Fruit fly (Drosophila melanogaster) whole organism, embryonic: Measurements from ENCODE around the gene drl.

Experiments
- CG10209 ChIP-seq: fragments of 200-800 bp; sonication (Bioruptor generic); optimal IDR thresholded peaks from 3 replicates; lab custom pipeline; 2017; ENCODE audit warnings: missing biosample characterization, mild to moderate bottlenecking, missing genetic modification characterization, missing genetic modification reagents
- CG10979 ChIP-seq: fragments of 200-800 bp; sonication (Bioruptor generic); optimal IDR thresholded peaks from 2 replicates; lab custom pipeline; 2018; ENCODE audit warnings: missing biosample characterization, mild to moderate bottlenecking, missing genetic modification characterization, moderate library complexity
- CG13287 ChIP-seq: fragments of 200-800 bp; sonication (Bioruptor generic); IDR thresholded peaks from 2 replicates; pipeline ENCODE4 v1.3.6; 2022; ENCODE audit warnings: missing biosample characterization, missing genetic modification characterization; ENCODE audit not compliant: partially characterized antibody
- CG13424 ChIP-seq: fragments of 200-800 bp; sonication (Bioruptor generic); optimal IDR thresholded peaks from 2 replicates; lab custom pipeline; 2019; ENCODE audit warnings: missing biosample characterization, mild to moderate bottlenecking, missing genetic modification characterization, moderate library complexity
- CG13775 ChIP-seq: fragments of 200-800 bp; sonication (Bioruptor generic); optimal IDR thresholded peaks from 3 replicates; lab custom pipeline; 2017; ENCODE audit warnings: missing biosample characterization, mild to moderate bottlenecking, missing genetic modification characterization
- CG14441 ChIP-seq: fragments of 200-800 bp; sonication (Bioruptor generic); IDR thresholded peaks from 2 replicates; pipeline ENCODE4 v1.3.6; 2022; ENCODE audit warnings: missing biosample characterization, missing genetic modification characterization
- CG1603 ChIP-seq: fragments of 200-800 bp; sonication (Bioruptor generic); optimal IDR thresholded peaks from 2 replicates; lab custom pipeline; 2019; ENCODE audit warnings: missing biosample characterization, mild to moderate bottlenecking, missing genetic modification characterization, moderate library complexity
- CG18262 ChIP-seq: fragments of 200-800 bp; optimal IDR thresholded peaks from 3 replicates; lab custom pipeline; 2019; ENCODE audit warnings: missing biosample characterization, mild to moderate bottlenecking, missing genetic modification characterization, moderate library complexity
- CG2120 ChIP-seq: fragments of 200-800 bp; sonication (Bioruptor generic); optimal IDR thresholded peaks from 3 replicates; lab custom pipeline; 2016; ENCODE audit warnings: missing biosample characterization, missing genetic modification characterization
- CG31224 ChIP-seq: fragments of 200-800 bp; sonication (Bioruptor generic); IDR thresholded peaks from 2 replicates; pipeline ENCODE4 v1.3.6; 2022; ENCODE audit warnings: missing biosample characterization, missing genetic modification characterization
- CG3163 ChIP-seq: fragments of 200-800 bp; sonication (Bioruptor generic); optimal IDR thresholded peaks from 3 replicates; lab custom pipeline; 2016; ENCODE audit warnings: missing biosample characterization, missing genetic modification characterization
- CG32772 ChIP-seq: fragments of 200-800 bp; sonication (Bioruptor generic); IDR thresholded peaks from 2 replicates; pipeline ENCODE4 v1.3.6; 2022; ENCODE audit warnings: missing biosample characterization, missing genetic modification characterization
- CG34224 ChIP-seq: fragments of 200-800 bp; sonication (Bioruptor generic); IDR thresholded peaks from 3 replicates; pipeline ENCODE4 v1.3.6; 2022; ENCODE audit warnings: missing biosample characterization, missing genetic modification characterization; ENCODE audit not compliant: partially characterized antibody
- CG4360 ChIP-seq: fragments of 200-800 bp; sonication (Bioruptor generic); IDR thresholded peaks from 2 replicates; pipeline ENCODE4 v1.3.6; 2022; ENCODE audit warnings: missing biosample characterization, missing genetic modification characterization
- CG4820 ChIP-seq: fragments of 200-800 bp; sonication (Bioruptor generic); optimal IDR thresholded peaks from 3 replicates; lab custom pipeline; 2016; ENCODE audit warnings: missing biosample characterization, missing genetic modification characterization
- CG5180 ChIP-seq: fragments of 200-800 bp; sonication (Bioruptor generic); optimal IDR thresholded peaks from 3 replicates; lab custom pipeline; 2017; ENCODE audit warnings: missing biosample characterization, missing genetic modification characterization, mild to moderate bottlenecking, moderate library complexity, missing genetic modification reagents
- CG6791 ChIP-seq: fragments of 200-800 bp; sonication (Bioruptor generic); IDR thresholded peaks from 3 replicates; pipeline ENCODE4 v1.3.6; 2022; ENCODE audit warnings: missing biosample characterization, missing genetic modification characterization; ENCODE audit not compliant: partially characterized antibody
- CG7839 ChIP-seq: fragments of 200-800 bp; sonication (Bioruptor generic); optimal IDR thresholded peaks from 3 replicates; lab custom pipeline; 2018; ENCODE audit warnings: missing biosample characterization, mild to moderate bottlenecking, missing genetic modification characterization, moderate library complexity
- CG7928 ChIP-seq: fragments of 200-800 bp; sonication (Bioruptor generic); optimal IDR thresholded peaks from 2 replicates; lab custom pipeline; 2017; ENCODE audit warnings: missing biosample characterization, mild to moderate bottlenecking, missing genetic modification characterization
- CG8359 ChIP-seq: fragments of 200-800 bp; sonication (Bioruptor generic); optimal IDR thresholded peaks from 2 replicates; lab custom pipeline; 2017; ENCODE audit warnings: missing biosample characterization, mild to moderate bottlenecking, missing genetic modification characterization, borderline replicate concordance
- CG8924 ChIP-seq: fragments of 200-800 bp; optimal IDR thresholded peaks from 3 replicates; lab custom pipeline; 2019; ENCODE audit warnings: missing biosample characterization, mild to moderate bottlenecking, missing genetic modification characterization, moderate library complexity
- Dip3 ChIP-seq: fragments of 200-800 bp; sonication (Bioruptor generic); optimal IDR thresholded peaks from 3 replicates; lab custom pipeline; 2016; ENCODE audit warnings: missing biosample characterization, missing genetic modification characterization
- Eip74EF ChIP-seq, 2 experiments: fragments of 200-800 bp in 1 of 2; fragments of >200 bp in 1 of 2; sonication (Bioruptor generic) in 1 of 2; optimal IDR thresholded peaks; 2 replicates each; lab custom pipeline; 2017 to 2019; ENCODE audit warnings: missing biosample characterization in 2 of 2, missing genetic modification characterization in 2 of 2, mild to moderate bottlenecking in 1 of 2, moderate library complexity in 1 of 2
- Fer3 ChIP-seq: fragments of 200-800 bp; sonication (Bioruptor generic); optimal IDR thresholded peaks from 2 replicates; lab custom pipeline; 2018; ENCODE audit warnings: missing biosample characterization, mild to moderate bottlenecking, missing genetic modification characterization, moderate library complexity
- Hand ChIP-seq: fragments of 200-800 bp; sonication (Bioruptor generic); optimal IDR thresholded peaks from 2 replicates; lab custom pipeline; 2017; ENCODE audit warnings: mild to moderate bottlenecking, missing biosample characterization, missing genetic modification reagents, missing genetic modification characterization
- MBD-R2 ChIP-seq: fragments of 200-800 bp; sonication (Bioruptor generic); IDR thresholded peaks from 2 replicates; pipeline ENCODE4 v1.3.6; 2022; ENCODE audit warnings: missing biosample characterization, missing genetic modification characterization
- Optix ChIP-seq: fragments of 200-800 bp; sonication (Bioruptor generic); IDR thresholded peaks from 3 replicates; pipeline ENCODE4 v1.3.6; 2022; ENCODE audit warnings: missing biosample characterization, missing genetic modification characterization
- Poxn ChIP-seq: fragments of 200-800 bp; sonication (Bioruptor generic); IDR thresholded peaks from 2 replicates; pipeline ENCODE4 v1.3.6; 2022; ENCODE audit warnings: missing biosample characterization, missing genetic modification characterization
- Taf1 ChIP-seq: fragments of 200-800 bp; sonication (Bioruptor generic); IDR thresholded peaks from 2 replicates; pipeline ENCODE4 v1.3.6; 2022; ENCODE audit warnings: missing biosample characterization, missing genetic modification characterization
- Trl ChIP-seq, 3 experiments: fragments of >200 bp in 2 of 3; fragments of 200-800 bp in 1 of 3; sonication (Bioruptor generic) in 1 of 3; optimal IDR thresholded peaks; 2 replicates in 1 of 3; 3 replicates in 2 of 3; lab custom pipeline; 2016 to 2017; ENCODE audit warnings: missing biosample characterization in 1 of 3, missing genetic modification characterization in 1 of 3
- YL-1 ChIP-seq: fragments of 200-800 bp; sonication (Bioruptor generic); optimal IDR thresholded peaks from 3 replicates; lab custom pipeline; 2017; ENCODE audit warnings: missing biosample characterization, mild to moderate bottlenecking, missing genetic modification characterization
- al ChIP-seq: fragments of 200-800 bp; sonication (Bioruptor generic); IDR thresholded peaks from 2 replicates; pipeline ENCODE4 v1.3.6; 2022; ENCODE audit warnings: missing biosample characterization, missing genetic modification characterization
- ap ChIP-seq: fragments of 200-800 bp; sonication (Bioruptor generic); IDR thresholded peaks from 2 replicates; pipeline ENCODE4 v1.3.6; 2022; ENCODE audit warnings: missing biosample characterization, missing genetic modification characterization
- az2 ChIP-seq: fragments of 200-800 bp; sonication (Bioruptor generic); optimal IDR thresholded peaks from 3 replicates; lab custom pipeline; 2016; ENCODE audit warnings: missing biosample characterization, missing genetic modification characterization
- bsh ChIP-seq, 2 experiments: fragments of 200-800 bp; sonication (Bioruptor generic); optimal IDR thresholded peaks; 2 replicates each; lab custom pipeline; 2017 to 2018; ENCODE audit warnings: mild to moderate bottlenecking in 2 of 2, missing biosample characterization in 2 of 2, missing genetic modification characterization in 2 of 2, moderate library complexity in 1 of 2
- cas ChIP-seq: fragments of 200-800 bp; sonication (Bioruptor generic); IDR thresholded peaks from 2 replicates; pipeline ENCODE4 v1.3.6; 2022; ENCODE audit warnings: missing biosample characterization, missing genetic modification characterization
- cato ChIP-seq: fragments of 200-800 bp; sonication (Bioruptor generic); optimal IDR thresholded peaks from 2 replicates; lab custom pipeline; 2016; ENCODE audit warnings: missing biosample characterization, missing genetic modification characterization, borderline replicate concordance
- da ChIP-seq: fragments of 200-800 bp; sonication (Bioruptor generic); optimal IDR thresholded peaks from 2 replicates; lab custom pipeline; 2016; ENCODE audit warnings: missing biosample characterization, missing genetic modification characterization
- disco-r ChIP-seq: fragments of 200-800 bp; sonication (Bioruptor generic); optimal IDR thresholded peaks from 2 replicates; lab custom pipeline; 2016; ENCODE audit warnings: missing biosample characterization, missing genetic modification characterization
- fd3F ChIP-seq: fragments of 200-800 bp; sonication (Bioruptor generic); optimal IDR thresholded peaks from 2 replicates; lab custom pipeline; 2018; ENCODE audit warnings: missing biosample characterization, mild to moderate bottlenecking, missing genetic modification characterization, moderate library complexity
- fd96Cb ChIP-seq: fragments of 200-800 bp; sonication (Bioruptor generic); optimal IDR thresholded peaks from 2 replicates; lab custom pipeline; 2018; ENCODE audit warnings: missing biosample characterization, mild to moderate bottlenecking, missing genetic modification characterization, moderate library complexity
- lbe ChIP-seq: fragments of 200-800 bp; sonication (Bioruptor generic); optimal IDR thresholded peaks from 2 replicates; lab custom pipeline; 2016; ENCODE audit warnings: missing biosample characterization, mild to moderate bottlenecking, missing genetic modification characterization
- rib ChIP-seq: fragments of 200-800 bp; sonication (Bioruptor generic); IDR thresholded peaks from 2 replicates; pipeline ENCODE4 v1.3.6; 2022; ENCODE audit warnings: missing biosample characterization, missing genetic modification characterization
- schlank ChIP-seq: fragments of 200-800 bp; sonication (Bioruptor generic); optimal IDR thresholded peaks from 2 replicates; lab custom pipeline; 2018; ENCODE audit warnings: missing biosample characterization, mild to moderate bottlenecking, missing genetic modification characterization
- seq ChIP-seq: fragments of 200-800 bp; sonication (Bioruptor generic); IDR thresholded peaks from 2 replicates; pipeline ENCODE4 v1.3.6; 2022; ENCODE audit warnings: missing biosample characterization, missing genetic modification characterization
- twi ChIP-seq: fragments of 200-800 bp; optimal IDR thresholded peaks from 2 replicates; lab custom pipeline; 2019; ENCODE audit warnings: missing biosample characterization, mild to moderate bottlenecking, missing genetic modification characterization, moderate library complexity
- zen ChIP-seq: fragments of 200-800 bp; sonication (Bioruptor generic); optimal IDR thresholded peaks from 3 replicates; lab custom pipeline; 2018; ENCODE audit warnings: missing biosample characterization, mild to moderate bottlenecking, missing genetic modification characterization, moderate library complexity

Gene drl

dm6 chr2L:19164933-19165813 is 25.0 kb upstream of the drl start (continued):
- TF ChIP-seq CG13775 (GFP tag; lab: Kevin White, UChicago) (peak; percentile 93), Taf1 (GFP tag; lab: Robert Waterston, UW) (peak; percentile 93), rib (GFP tag; lab: Robert Waterston, UW) (peak; percentile 92), CG14441 (GFP tag; lab: Robert Waterston, UW) (peak; percentile 98), bsh (GFP tag; optimal IDR thresholded peaks at IDR 0.05; lab: Kevin White, UChicago) (peak; percentile 71 to 98), CG32772 (GFP tag; lab: Robert Waterston, UW) (peak; percentile 98), Hand (GFP tag; lab: Kevin White, UChicago) (peak; percentile 96), schlank (tag; lab: Kevin White, UChicago) (peak; percentile 83), CG7839 (tag; lab: Kevin White, UChicago) (peak; percentile 97), CG10209 (GFP tag; lab: Kevin White, UChicago) (peak; percentile 96), CG2120 (GFP tag; lab: Kevin White, UChicago) (peak; percentile 97), CG13424 (tag; lab: Kevin White, UChicago) (peak; percentile 97), disco-r (GFP tag; lab: Kevin White, UChicago) (peak; percentile 93), cato (GFP tag; lab: Kevin White, UChicago) (peak; percentile 88), da (GFP tag; lab: Kevin White, UChicago) (peak; percentile 91), CG4820 (GFP tag; lab: Kevin White, UChicago) (peak; percentile 94), CG5180 (GFP tag; lab: Kevin White, UChicago) (peak; percentile 89), CG1603 (tag; lab: Kevin White, UChicago) (peak; percentile 94), MBD-R2 (peak; percentile 78; the same call in 1 of the 2 replicates), zen (tag; lab: Kevin White, UChicago) (peak; percentile 97), cas (peak; percentile 94), Dip3 (GFP tag; lab: Kevin White, UChicago) (peak; percentile 91), CG31224 (peak; percentile 95), seq (GFP tag; lab: Robert Waterston, UW) (peak; percentile 97), ap (GFP tag; lab: Robert Waterston, UW) (peak; percentile 95), fd96Cb (tag; lab: Kevin White, UChicago) (peak; percentile 97), lbe (GFP tag; lab: Kevin White, UChicago) (peak; percentile 81), YL-1 (peak; percentile 82)
- TF ChIP-seq, all 482 proteins: peak for 436

- no peak for TF ChIP-seq CG3163 (GFP tag; lab: Kevin White, UChicago)
- no peak for TF ChIP-seq fd3F (GFP tag; lab: Kevin White, UChicago)
- TF ChIP-seq CG7928 (GFP tag; lab: Kevin White, UChicago), result no peak
- TF ChIP-seq CG10979 (tag; lab: Kevin White, UChicago), result no peak
- TF ChIP-seq CG8924 (tag; lab: Kevin White, UChicago), result peak; percentile 12
- 0 out of 3 replicates have a peak, but pooled peaks have one; percentile 16 for TF ChIP-seq CG34224 (GFP tag; lab: Robert Waterston, UW)
- no peak for TF ChIP-seq CG8359 (GFP tag; lab: Kevin White, UChicago)
- no peak for TF ChIP-seq Fer3 (tag; lab: Kevin White, UChicago)
- no peak for TF ChIP-seq twi (tag; lab: Kevin White, UChicago)
- no peak for TF ChIP-seq Optix (GFP tag; lab: Robert Waterston, UW)
- TF ChIP-seq al (GFP tag; lab: Robert Waterston, UW), result no peak
- peak in 1 of 2 experiments; percentile 26 for TF ChIP-seq Eip74EF (GFP tag; optimal IDR thresholded peaks at IDR 0.05; lab: Kevin White, UChicago)
- TF ChIP-seq Poxn (GFP tag; lab: Robert Waterston, UW), result no peak
- TF ChIP-seq Trl (optimal IDR thresholded peaks at IDR 0.05; lab: Kevin White, UChicago), result no peak
- no peak for TF ChIP-seq Trl (GFP tag; optimal IDR thresholded peaks at IDR 0.05; lab: Kevin White, UChicago)
- TF ChIP-seq da (GFP tag; lab: Kevin White, UChicago), result no peak
- no peak for TF ChIP-seq az2 (GFP tag; lab: Kevin White, UChicago)
- peak; percentile 43; the same call in 1 of the 2 replicates for TF ChIP-seq CG13287 (GFP tag; lab: Robert Waterston, UW)
- TF ChIP-seq CG4360 (GFP tag; lab: Robert Waterston, UW), result peak; percentile 99
- no peak for TF ChIP-seq CG18262 (tag; lab: Kevin White, UChicago)
- no peak for TF ChIP-seq CG6791 (GFP tag; lab: Robert Waterston, UW)
Observed at dm6 chr2L:19165998-19166397, 24.1 kb upstream of the drl start.
